Fruit fly (Drosophila melanogaster) whole organism, embryonic: ENCODE results near the gene CIA30.

Experiments
- Aef1 ChIP-seq: fragments of 200-800 bp; sonication (Bioruptor generic); IDR thresholded peaks from 3 replicates; pipeline ENCODE4 v1.3.6; 2022; ENCODE audit warnings: missing biosample characterization, missing genetic modification characterization
- Antp ChIP-seq: fragments of 200-800 bp; sonication (Bioruptor generic); optimal IDR thresholded peaks from 3 replicates; lab custom pipeline; 2016; ENCODE audit warnings: missing biosample characterization, missing genetic modification characterization
- Atf-2 ChIP-seq: fragments of 200-800 bp; sonication (Bioruptor generic); optimal IDR thresholded peaks from 2 replicates; lab custom pipeline; 2016; ENCODE audit warnings: missing biosample characterization, missing genetic modification characterization
- CG10366 ChIP-seq: fragments of 200-800 bp; sonication (Bioruptor generic); IDR thresholded peaks from 2 replicates; pipeline ENCODE4 v1.3.6; 2022; ENCODE audit warnings: missing biosample characterization, missing genetic modification characterization
- CG10431 ChIP-seq: fragments of 200-800 bp; sonication (Bioruptor generic); optimal IDR thresholded peaks from 3 replicates; lab custom pipeline; 2018; ENCODE audit warnings: missing biosample characterization, mild to moderate bottlenecking, missing genetic modification characterization
- CG11456 ChIP-seq: fragments of 200-800 bp; sonication (Bioruptor generic); IDR thresholded peaks from 3 replicates; pipeline ENCODE4 v1.3.6; 2022; ENCODE audit warnings: missing biosample characterization, missing genetic modification characterization
- CG12769 ChIP-seq: fragments of 200-800 bp; sonication (Bioruptor generic); optimal IDR thresholded peaks from 2 replicates; lab custom pipeline; 2019; ENCODE audit warnings: missing biosample characterization, mild to moderate bottlenecking, missing genetic modification characterization, moderate library complexity
- CG14860 ChIP-seq: fragments of 200-800 bp; sonication (Bioruptor generic); IDR thresholded peaks from 3 replicates; pipeline ENCODE4 v1.3.6; 2022; ENCODE audit warnings: missing biosample characterization, missing genetic modification characterization; ENCODE audit not compliant: partially characterized antibody
- CG14965 ChIP-seq: fragments of 200-800 bp; sonication (Bioruptor generic); optimal IDR thresholded peaks from 2 replicates; lab custom pipeline; 2016; ENCODE audit warnings: missing biosample characterization, missing genetic modification characterization, borderline replicate concordance
- CG18476 ChIP-seq: fragments of 200-800 bp; sonication (Bioruptor generic); optimal IDR thresholded peaks from 2 replicates; lab custom pipeline; 2016; ENCODE audit warnings: missing biosample characterization, mild to moderate bottlenecking, missing genetic modification characterization
- CG18599 ChIP-seq: fragments of 200-800 bp; sonication (Bioruptor generic); optimal IDR thresholded peaks from 3 replicates; lab custom pipeline; 2017; ENCODE audit warnings: missing biosample characterization, missing genetic modification characterization, mild to moderate bottlenecking, moderate library complexity, missing genetic modification reagents
- CG4617 ChIP-seq: fragments of 200-800 bp; sonication (Bioruptor generic); optimal IDR thresholded peaks from 3 replicates; lab custom pipeline; 2016; ENCODE audit warnings: missing biosample characterization, missing genetic modification characterization, borderline replicate concordance
- CG6175 ChIP-seq: fragments of 200-800 bp; sonication (Bioruptor generic); IDR thresholded peaks from 3 replicates; pipeline ENCODE4 v1.3.6; 2022; ENCODE audit warnings: missing biosample characterization, missing genetic modification characterization
- CG6272 ChIP-seq: fragments of 200-800 bp; sonication (Bioruptor generic); IDR thresholded peaks from 2 replicates; pipeline ENCODE4 v1.3.6; 2022; ENCODE audit warnings: missing biosample characterization, missing genetic modification characterization
- CG8478 ChIP-seq: fragments of >200 bp; optimal IDR thresholded peaks from 2 replicates; lab custom pipeline; 2018
- CG9609 ChIP-seq: fragments of 200-800 bp; sonication (Bioruptor generic); optimal IDR thresholded peaks from 3 replicates; lab custom pipeline; 2016; ENCODE audit warnings: missing biosample characterization, missing genetic modification characterization
- CHES-1-like ChIP-seq: fragments of 200-800 bp; sonication (Bioruptor generic); optimal IDR thresholded peaks from 2 replicates; lab custom pipeline; 2016; ENCODE audit warnings: missing biosample characterization, missing genetic modification characterization
- Chrac-16 ChIP-seq: fragments of 200-800 bp; sonication (Bioruptor generic); optimal IDR thresholded peaks from 3 replicates; lab custom pipeline; 2016; ENCODE audit warnings: missing biosample characterization, missing genetic modification characterization
- D ChIP-seq, 2 experiments: fragments of 200-800 bp in 1 of 2; fragments of >200 bp in 1 of 2; sonication (Bioruptor generic) in 1 of 2; optimal IDR thresholded peaks; 2 replicates in 1 of 2; 3 replicates in 1 of 2; lab custom pipeline; 2017; ENCODE audit warnings: mild to moderate bottlenecking in 1 of 2, missing biosample characterization in 1 of 2, missing genetic modification characterization in 1 of 2, missing genetic modification reagents in 1 of 2
- Deaf1 ChIP-seq: fragments of 200-800 bp; optimal IDR thresholded peaks from 3 replicates; lab custom pipeline; 2019; ENCODE audit warnings: missing biosample characterization, mild to moderate bottlenecking, missing genetic modification characterization, moderate library complexity
- Dfd ChIP-seq, 2 experiments: fragments of >200 bp; optimal IDR thresholded peaks; 2 replicates each; lab custom pipeline; 2017; ENCODE audit warnings: missing biosample characterization in 2 of 2, missing genetic modification characterization in 2 of 2
- Dll ChIP-seq: fragments of 200-800 bp; sonication (Bioruptor generic); IDR thresholded peaks from 4 replicates; pipeline ENCODE4 v1.3.6; 2022; ENCODE audit warnings: missing biosample characterization, missing genetic modification characterization; ENCODE audit not compliant: partially characterized antibody
- HLH4C ChIP-seq: fragments of 200-800 bp; sonication (Bioruptor generic); IDR thresholded peaks from 3 replicates; pipeline ENCODE4 v1.3.6; 2022; ENCODE audit warnings: missing biosample characterization, missing genetic modification characterization; ENCODE audit not compliant: partially characterized antibody
- Hr39 ChIP-seq: fragments of >200 bp; optimal IDR thresholded peaks from 2 replicates; lab custom pipeline; 2017
- MBD-R2 ChIP-seq: fragments of 200-800 bp; sonication (Bioruptor generic); IDR thresholded peaks from 2 replicates; pipeline ENCODE4 v1.3.6; 2022; ENCODE audit warnings: missing biosample characterization, missing genetic modification characterization
- MESR4 ChIP-seq: fragments of 200-800 bp; sonication (Bioruptor generic); optimal IDR thresholded peaks from 2 replicates; lab custom pipeline; 2018; ENCODE audit warnings: missing biosample characterization, mild to moderate bottlenecking, missing genetic modification characterization, moderate library complexity
- Med ChIP-seq: fragments of 200-800 bp; sonication (Bioruptor generic); peaks from one replicate; lab custom pipeline; 2016; ENCODE audit warnings: missing biosample characterization, missing genetic modification characterization, mild to moderate bottlenecking, inconsistent platforms, moderate library complexity
- Mes4 ChIP-seq: fragments of 200-800 bp; sonication (Bioruptor generic); optimal IDR thresholded peaks from 2 replicates; lab custom pipeline; 2016; ENCODE audit warnings: missing biosample characterization, missing genetic modification characterization
- Rfx ChIP-seq: fragments of 200-800 bp; sonication (Bioruptor generic); IDR thresholded peaks from 2 replicates; pipeline ENCODE4 v1.3.6; 2022; ENCODE audit warnings: missing biosample characterization, missing genetic modification characterization
- Scr ChIP-seq: fragments of 200-800 bp; sonication (Bioruptor generic); IDR thresholded peaks from 2 replicates; pipeline ENCODE4 v1.3.6; 2022; ENCODE audit warnings: missing biosample characterization, missing genetic modification characterization; ENCODE audit not compliant: partially characterized antibody
- Sry-δ ChIP-seq: fragments of 200-800 bp; sonication (Bioruptor generic); optimal IDR thresholded peaks from 2 replicates; lab custom pipeline; 2016; ENCODE audit warnings: missing biosample characterization, missing genetic modification characterization
- Vsx1 ChIP-seq: fragments of 200-800 bp; sonication (Bioruptor generic); optimal IDR thresholded peaks from 2 replicates; lab custom pipeline; 2017; ENCODE audit warnings: missing biosample characterization, mild to moderate bottlenecking, missing genetic modification characterization, missing genetic modification reagents
- cg ChIP-seq: fragments of 200-800 bp; sonication (Bioruptor generic); optimal IDR thresholded peaks from 3 replicates; lab custom pipeline; 2019; ENCODE audit warnings: missing biosample characterization, mild to moderate bottlenecking, missing genetic modification characterization, moderate library complexity
- crol ChIP-seq: fragments of 200-800 bp; sonication (Bioruptor generic); IDR thresholded peaks from 2 replicates; pipeline ENCODE4 v1.3.6; 2022; ENCODE audit warnings: missing biosample characterization, missing genetic modification characterization
- crp ChIP-seq, 2 experiments: fragments of 200-800 bp; sonication (Bioruptor generic); optimal IDR thresholded peaks; 2 replicates in 1 of 2; 3 replicates in 1 of 2; lab custom pipeline; 2017; ENCODE audit warnings: missing biosample characterization in 2 of 2, missing genetic modification characterization in 2 of 2, mild to moderate bottlenecking in 1 of 2, moderate library complexity in 1 of 2
- disco-r ChIP-seq: fragments of 200-800 bp; sonication (Bioruptor generic); optimal IDR thresholded peaks from 2 replicates; lab custom pipeline; 2016; ENCODE audit warnings: missing biosample characterization, missing genetic modification characterization
- fd3F ChIP-seq: fragments of 200-800 bp; sonication (Bioruptor generic); optimal IDR thresholded peaks from 2 replicates; lab custom pipeline; 2018; ENCODE audit warnings: missing biosample characterization, mild to moderate bottlenecking, missing genetic modification characterization, moderate library complexity
- grn ChIP-seq: fragments of 200-800 bp; sonication (Bioruptor generic); optimal IDR thresholded peaks from 3 replicates; lab custom pipeline; 2017; ENCODE audit warnings: missing biosample characterization, missing genetic modification characterization
- hbn ChIP-seq: fragments of 200-800 bp; sonication (Bioruptor generic); IDR thresholded peaks from 2 replicates; pipeline ENCODE4 v1.3.6; 2022; ENCODE audit warnings: missing biosample characterization, missing genetic modification characterization; ENCODE audit not compliant: partially characterized antibody
- p53 ChIP-seq: fragments of 200-800 bp; sonication (Bioruptor generic); optimal IDR thresholded peaks from 2 replicates; lab custom pipeline; 2016; ENCODE audit warnings: missing biosample characterization, missing genetic modification characterization
- scrt ChIP-seq: fragments of 200-800 bp; sonication (Bioruptor generic); optimal IDR thresholded peaks from 2 replicates; lab custom pipeline; 2018; ENCODE audit warnings: missing biosample characterization, mild to moderate bottlenecking, missing genetic modification characterization, moderate library complexity
- sens-2 ChIP-seq: fragments of 200-800 bp; sonication (Bioruptor generic); IDR thresholded peaks from 2 replicates; pipeline ENCODE4 v1.3.6; 2022; ENCODE audit warnings: missing biosample characterization, missing genetic modification characterization
- sob ChIP-seq: fragments of 200-800 bp; sonication (Bioruptor generic); IDR thresholded peaks from 2 replicates; pipeline ENCODE4 v1.3.6; 2022; ENCODE audit warnings: missing biosample characterization, missing genetic modification characterization
- unc-4 ChIP-seq: fragments of 200-800 bp; sonication (Bioruptor generic); IDR thresholded peaks from 2 replicates; pipeline ENCODE4 v1.3.6; 2022; ENCODE audit warnings: missing biosample characterization, missing genetic modification characterization; ENCODE audit not compliant: partially characterized antibody
- wdn ChIP-seq: fragments of 200-800 bp; sonication (Bioruptor generic); IDR thresholded peaks from 2 replicates; pipeline ENCODE4 v1.3.6; 2022; ENCODE audit warnings: missing biosample characterization, missing genetic modification characterization

CIA30 gene

DNA sequence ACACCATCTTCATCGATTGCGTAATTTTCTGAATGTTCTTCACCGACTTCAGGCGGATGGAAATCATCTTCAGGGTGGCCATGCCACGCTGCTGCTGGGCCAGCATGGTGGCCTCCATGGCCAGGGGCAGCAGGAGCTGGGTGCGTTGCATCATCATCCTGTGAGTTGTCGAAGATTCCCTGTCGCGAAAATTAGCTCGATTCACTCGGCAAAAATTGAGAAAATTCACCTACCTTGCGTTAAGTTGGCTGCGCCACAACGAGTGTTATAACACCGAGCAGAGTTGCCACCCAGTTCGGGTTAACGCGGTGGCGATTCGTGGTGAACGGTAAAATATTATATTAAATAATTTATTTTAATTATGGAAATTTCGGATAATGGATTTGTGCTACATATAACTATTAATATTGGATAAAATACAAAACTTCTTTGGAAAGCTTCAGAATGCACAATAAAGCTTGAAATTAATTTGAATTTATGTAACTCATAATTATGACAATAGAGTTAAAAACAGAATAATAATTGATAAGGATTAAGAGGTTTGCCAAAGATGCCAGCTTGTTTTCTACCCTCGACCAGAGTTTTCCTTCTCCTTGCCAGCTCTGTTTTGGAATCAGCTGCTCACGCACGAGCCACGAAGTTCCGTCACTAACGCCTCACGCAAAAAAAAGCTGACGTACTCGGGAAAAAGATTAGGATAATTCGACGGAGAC is 12.0 kb downstream of the CIA30 start, which contains the start of the genes ATPsyngamma and yata (continued):
- TF ChIP-seq CG18599 (GFP tag; lab: Kevin White, UChicago) (no peak), CG6175 (GFP tag; lab: Robert Waterston, UW) (no peak), Vsx1 (no peak), disco-r (GFP tag; lab: Kevin White, UChicago) (no peak), Rfx (GFP tag; lab: Robert Waterston, UW) (peak; percentile 48), CG18476 (GFP tag; lab: Kevin White, UChicago) (no peak), crp (GFP tag; optimal IDR thresholded peaks at IDR 0.05; lab: Kevin White, UChicago) (peak; percentile 69 to 93), CG14965 (GFP tag; lab: Kevin White, UChicago) (no peak), p53 (GFP tag; lab: Kevin White, UChicago) (no peak), Mes4 (GFP tag; lab: Kevin White, UChicago) (no peak), sens-2 (no peak), CG11456 (GFP tag; lab: Robert Waterston, UW) (no peak; the same call in 2 of the 3 replicates), Chrac-16 (GFP tag; lab: Kevin White, UChicago) (no peak), fd3F (no peak), crol (GFP tag; lab: Robert Waterston, UW) (no peak), CG9609 (GFP tag; lab: Kevin White, UChicago) (no peak), CG6272 (GFP tag; lab: Robert Waterston, UW) (no peak)
- TF ChIP-seq, all 482 proteins: peak for 145

DNA sequence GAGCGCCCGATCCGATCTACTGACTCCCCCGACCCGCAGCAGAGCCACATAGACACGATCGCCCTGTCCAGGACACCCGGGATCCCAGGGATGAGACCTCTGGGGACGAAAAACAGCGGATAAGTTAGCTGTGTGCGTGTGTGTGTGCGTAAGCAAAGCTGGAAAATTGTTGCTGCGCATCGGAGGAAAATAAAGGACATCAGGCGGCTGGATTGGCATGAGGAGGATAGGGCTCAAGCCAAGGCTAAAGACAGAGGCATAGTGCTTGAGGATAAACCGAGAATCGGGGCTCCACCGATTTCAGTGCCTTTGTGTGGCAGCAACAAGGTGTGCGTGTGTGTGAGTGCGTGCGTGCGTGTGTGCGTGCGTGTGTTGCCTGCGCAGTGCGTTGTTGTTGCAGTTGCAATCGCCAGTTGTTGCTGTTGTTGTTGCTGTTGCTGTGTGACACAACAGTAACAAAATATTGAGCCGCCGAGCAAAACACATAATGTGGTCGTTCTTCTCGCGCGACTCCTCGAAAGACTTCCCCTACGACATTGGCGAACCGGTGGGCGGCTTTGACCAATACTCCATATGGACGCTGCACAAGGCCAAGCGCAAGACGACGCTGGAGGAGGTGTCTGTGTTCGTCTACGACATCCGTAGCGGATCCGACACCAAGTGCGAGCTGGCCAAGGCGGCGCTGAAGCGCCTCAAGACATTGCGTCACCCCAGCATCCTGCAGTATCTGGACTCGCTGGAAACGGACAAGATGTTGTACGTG is 12.7 kb downstream of the CIA30 start:
- TF ChIP-seq MBD-R2 (GFP tag; lab: Robert Waterston, UW) (0 out of 2 replicates have a peak, but pooled peaks have one; percentile 33), CG8478 (lab: Kevin White, UChicago) (peak; percentile 95), Scr (GFP tag; lab: Robert Waterston, UW) (peak; percentile 50; the same call in 1 of the 2 replicates), CG6175 (GFP tag; lab: Robert Waterston, UW) (0 out of 3 replicates have a peak, but pooled peaks have one; percentile 26), CG10366 (GFP tag; lab: Robert Waterston, UW) (0 out of 2 replicates have a peak, but pooled peaks have one; percentile 2), MESR4 (peak; percentile 88), CG4617 (peak; percentile 67), CG12769 (no peak), Antp (GFP tag; lab: Kevin White, UChicago) (no peak), Deaf1 (tag; lab: Kevin White, UChicago) (no peak), Dfd (GFP tag; optimal IDR thresholded peaks at IDR 0.05; lab: Kevin White, UChicago) (peak in 1 of 2 experiments; percentile 24), CG14860 (GFP tag; lab: Robert Waterston, UW) (0 out of 3 replicates have a peak, but pooled peaks have one; percentile 5), cg (peak; percentile 95), Dll (GFP tag; lab: Robert Waterston, UW) (peak; percentile 76; the same call in 2 of the 4 replicates), grn (GFP tag; lab: Kevin White, UChicago) (no peak), Atf-2 (no peak), unc-4 (GFP tag; lab: Robert Waterston, UW) (0 out of 2 replicates have a peak, but pooled peaks have one; percentile 23), Sry-δ (GFP tag; lab: Kevin White, UChicago) (no peak), CHES-1-like (GFP tag; lab: Kevin White, UChicago) (no peak), hbn (no peak), CG10431 (GFP tag; lab: Kevin White, UChicago) (no peak), scrt (peak; percentile 18), wdn (GFP tag; lab: Robert Waterston, UW) (no peak), Med (GFP tag; lab: Kevin White, UChicago) (peak; percentile 40), HLH4C (GFP tag; lab: Robert Waterston, UW) (0 out of 3 replicates have a peak, but pooled peaks have one; percentile 3), D (optimal IDR thresholded peaks at IDR 0.05; lab: Kevin White, UChicago) (peak; percentile 6), D (GFP tag; optimal IDR thresholded peaks at IDR 0.05; lab: Kevin White, UChicago) (no peak), Hr39 (lab: Kevin White, UChicago) (peak; percentile 99), sob (GFP tag; lab: Robert Waterston, UW) (0 out of 2 replicates have a peak, but pooled peaks have one; percentile 8), Aef1 (GFP tag; lab: Robert Waterston, UW) (peak; percentile 16; the same call in 1 of the 3 replicates)
